Fruit fly (Drosophila melanogaster) whole organism, adult: Measurements from ENCODE around the gene CG46313.
A peak's percentile ranks its signal among the peaks of the same experiment; 100 is the strongest.

Experiments
- CG11617 ChIP-seq: fragments of 200-800 bp; sonication (Bioruptor generic); optimal IDR thresholded peaks from 2 replicates; lab custom pipeline; 2017; ENCODE audit warnings: mild to moderate bottlenecking, missing biosample characterization, missing genetic modification reagents, missing genetic modification characterization
- CG12768 ChIP-seq: fragments of 200-800 bp; sonication (Bioruptor generic); optimal IDR thresholded peaks from 2 replicates; lab custom pipeline; 2017; ENCODE audit warnings: missing biosample characterization, missing genetic modification characterization, mild to moderate bottlenecking, moderate library complexity, missing genetic modification reagents
- CG14711 ChIP-seq: fragments of 200-800 bp; sonication (Bioruptor generic); optimal IDR thresholded peaks from 2 replicates; lab custom pipeline; 2018; ENCODE audit warnings: missing biosample characterization, mild to moderate bottlenecking, missing genetic modification characterization, moderate library complexity
- CG1620 ChIP-seq: fragments of 200-800 bp; sonication (Bioruptor generic); optimal IDR thresholded peaks from 2 replicates; lab custom pipeline; 2016; ENCODE audit warnings: missing biosample characterization, missing genetic modification characterization
- Clk ChIP-seq: fragments of 200-800 bp; sonication (Bioruptor generic); optimal IDR thresholded peaks from 2 replicates; lab custom pipeline; 2017; ENCODE audit warnings: missing biosample characterization, missing genetic modification characterization
- Hr96 ChIP-seq: fragments of 200-800 bp; sonication (Bioruptor generic); optimal IDR thresholded peaks from 2 replicates; lab custom pipeline; 2016; ENCODE audit warnings: missing biosample characterization, missing genetic modification characterization
- cnc ChIP-seq, 2 experiments: fragments of >200 bp; optimal IDR thresholded peaks; 2 replicates each; lab custom pipeline; 2017
- ovo ChIP-seq: fragments of 200-800 bp; sonication (Bioruptor generic); optimal IDR thresholded peaks from 2 replicates; lab custom pipeline; 2016; ENCODE audit warnings: missing biosample characterization, missing genetic modification characterization
- toe ChIP-seq: fragments of 200-800 bp; sonication (Bioruptor generic); optimal IDR thresholded peaks from 2 replicates; lab custom pipeline; 2016; ENCODE audit warnings: missing biosample characterization, missing genetic modification characterization

DNA sequence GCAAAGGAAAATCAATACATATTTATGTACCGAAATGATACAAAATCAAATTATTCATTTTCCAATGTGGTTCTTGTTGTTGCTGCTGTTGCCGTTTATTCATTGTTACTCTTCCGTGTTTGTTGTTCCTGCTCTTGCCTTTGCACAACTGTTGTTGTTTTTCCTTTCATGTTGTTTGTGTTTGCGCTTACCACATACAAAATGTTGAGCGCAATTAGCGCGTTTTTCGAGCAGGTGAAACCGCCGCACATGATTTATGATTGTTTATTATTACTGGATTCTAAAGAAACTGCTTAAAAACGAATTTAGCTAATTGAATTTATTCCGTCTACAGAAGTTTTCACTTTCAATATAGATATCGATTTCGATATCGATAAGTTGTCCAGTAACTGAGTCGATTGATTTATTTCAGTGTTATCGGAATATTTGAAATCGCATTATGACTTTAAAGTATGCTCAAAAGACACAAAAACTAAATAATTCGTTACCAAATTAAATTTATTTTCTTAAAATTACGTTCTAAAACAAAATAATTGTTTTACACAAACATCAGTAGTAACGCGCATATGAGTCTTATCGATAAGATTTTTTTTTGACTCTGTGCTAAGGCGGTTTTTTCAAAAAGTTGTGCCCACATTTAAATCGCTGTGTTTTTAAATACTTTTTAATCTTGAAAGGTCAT lies 13.7 kb upstream of the CG46313 start, which contains the start of gene Tsp97E:
- TF ChIP-seq cnc (optimal IDR thresholded peaks at IDR 0.05; lab: Kevin White, UChicago) (no peak), Hr96 (GFP tag; lab: Kevin White, UChicago) (no peak), toe (GFP tag; lab: Kevin White, UChicago) (no peak), CG11617 (GFP tag; lab: Kevin White, UChicago) (no peak), CG1620 (GFP tag; lab: Kevin White, UChicago) (no peak), ovo (no peak), CG14711 (peak; percentile 15), Clk (GFP tag; lab: Kevin White, UChicago) (no peak), CG12768 (GFP tag; lab: Kevin White, UChicago) (no peak)
